Worm (Caenorhabditis elegans): ENCODE results near the gene F01D5.6.

F01D5.6 gene

DNA sequence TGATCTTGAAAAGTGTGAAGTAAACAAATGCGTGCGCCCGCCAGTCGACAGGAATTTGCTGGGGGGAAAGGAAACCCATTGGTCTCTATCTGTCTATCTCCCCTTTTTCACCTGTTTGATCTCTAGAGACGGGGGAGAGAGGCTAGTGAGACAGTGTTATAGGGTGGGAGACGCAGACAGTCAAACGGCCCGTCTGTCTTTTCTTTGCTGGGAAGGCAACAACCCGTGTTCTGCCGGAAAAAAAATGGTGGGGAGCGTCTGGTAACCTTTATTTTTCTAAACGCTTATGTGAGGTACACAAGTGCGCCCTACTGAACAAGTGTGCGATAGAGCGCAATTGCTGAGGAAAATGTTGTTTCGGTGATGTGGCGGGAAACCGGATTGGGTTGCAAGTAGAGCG, 44.2 kb downstream of the F01D5.6 start (continued):
- TF ChIP-seq daf-16 (GFP tag; optimal IDR thresholded peaks at IDR 0.05): peak in 1 of 2 experiments; percentile 61
- TF ChIP-seq daf-16 (tag; optimal IDR thresholded peaks at IDR 0.05): peak; percentile 79
- TF ChIP-seq Y5F2A.4 (GFP tag; optimal IDR thresholded peaks at IDR 0.05): no peak
- TF ChIP-seq fos-1 (tag; optimal IDR thresholded peaks at IDR 0.05): no peak
- peak in 1 of 2 experiments; percentile 44 for TF ChIP-seq unc-62 (GFP tag; optimal IDR thresholded peaks at IDR 0.05 in 1 of 2)
- TF ChIP-seq unc-62 (tag; optimal IDR thresholded peaks at IDR 0.05): no peak
- TF ChIP-seq Y105C5A.15 (GFP tag; IDR thresholded peaks at IDR 0.05): no peak
- TF ChIP-seq hlh-30 (tag; optimal IDR thresholded peaks at IDR 0.05; ENCODE audit: insufficient read depth): peak; percentile 86
- no peak for TF ChIP-seq zfp-2 (tag; optimal IDR thresholded peaks at IDR 0.05)
- TF ChIP-seq ZK337.2 (GFP tag; IDR thresholded peaks at IDR 0.05): no peak
- no peak for TF ChIP-seq ceh-32 (tag; optimal IDR thresholded peaks at IDR 0.05; ENCODE audit: poor library complexity)
- TF ChIP-seq zip-11 (GFP tag; IDR thresholded peaks at IDR 0.05): no peak
- TF ChIP-seq lin-39 (tag; optimal IDR thresholded peaks at IDR 0.05): no peak
- peak; percentile 44; the same call in 1 of the 2 replicates for TF ChIP-seq pha-4 (GFP tag; IDR thresholded peaks at IDR 0.05)
- peak; percentile 75 for TF ChIP-seq pha-4 (tag; optimal IDR thresholded peaks at IDR 0.05)
- TF ChIP-seq gei-8 (GFP tag; optimal IDR thresholded peaks at IDR 0.05): peak; percentile 39
- 0 out of 2 replicates have a peak, but pooled peaks have one; percentile 40 for TF ChIP-seq ceh-20 (GFP tag; IDR thresholded peaks at IDR 0.05)
- no peak for TF ChIP-seq T20F7.1 (GFP tag; optimal IDR thresholded peaks at IDR 0.05)
- peak; percentile 96 for TF ChIP-seq hlh-11 (tag; optimal IDR thresholded peaks at IDR 0.05)
- TF ChIP-seq ceh-62 (tag; optimal IDR thresholded peaks at IDR 0.05): no peak
- TF ChIP-seq daf-8 (GFP tag; IDR thresholded peaks at IDR 0.05): no peak
- no peak for TF ChIP-seq F10B5.3 (tag; optimal IDR thresholded peaks at IDR 0.05)
- TF ChIP-seq sdz-12 (GFP tag; optimal IDR thresholded peaks at IDR 0.05): no peak
- no peak for TF ChIP-seq F49E8.2 (tag; optimal IDR thresholded peaks at IDR 0.05; ENCODE audit: borderline replicate concordance)
- peak; percentile 51 for TF ChIP-seq nhr-11 (tag; optimal IDR thresholded peaks at IDR 0.05)
- no peak for TF ChIP-seq jun-1 (tag; optimal IDR thresholded peaks at IDR 0.05)
- no peak for TF ChIP-seq unc-130 (GFP tag; optimal IDR thresholded peaks at IDR 0.05)
- TF ChIP-seq mxl-3 (GFP tag; optimal IDR thresholded peaks at IDR 0.05): peak; percentile 83
- no peak for TF ChIP-seq ztf-11 (tag; optimal IDR thresholded peaks at IDR 0.05)
- peak; percentile 22 for TF ChIP-seq rbr-2 (tag; optimal IDR thresholded peaks at IDR 0.05)
- TF ChIP-seq nhr-76 (tag; optimal IDR thresholded peaks at IDR 0.05): no peak
- no peak for TF ChIP-seq lim-7 (GFP tag; IDR thresholded peaks at IDR 0.05)
- no peak for TF ChIP-seq set-16 (GFP tag; IDR thresholded peaks at IDR 0.05)
- TF ChIP-seq unc-39 (tag; optimal IDR thresholded peaks at IDR 0.05): no peak
- TF ChIP-seq nhr-77 (tag; optimal IDR thresholded peaks at IDR 0.05): peak; percentile 85
- TF ChIP-seq dmd-6 (GFP tag; IDR thresholded peaks at IDR 0.05): peak; percentile 91
- no peak for TF ChIP-seq mxl-2 (GFP tag; conservative IDR thresholded peaks at IDR 0.05)
- no peak for TF ChIP-seq snpc-4 (tag; optimal IDR thresholded peaks at IDR 0.05)
- TF ChIP-seq nhr-237 (tag; optimal IDR thresholded peaks at IDR 0.05): no peak
- TF ChIP-seq ama-1 (optimal IDR thresholded peaks at IDR 0.05): no peak
- TF ChIP-seq aly-2 (tag; optimal IDR thresholded peaks at IDR 0.05): no peak
- no peak for TF ChIP-seq lir-3 (tag; optimal IDR thresholded peaks at IDR 0.05)
- no peak for TF ChIP-seq ZK546.5 (tag; optimal IDR thresholded peaks at IDR 0.05)
- TF ChIP-seq nhr-25 (tag; optimal IDR thresholded peaks at IDR 0.05; ENCODE audit: borderline replicate concordance, insufficient read depth): peak; percentile 44
- peak; percentile 80 for TF ChIP-seq hmg-1.1 (GFP tag; IDR thresholded peaks at IDR 0.05)
- 0 out of 4 replicates have a peak, but pooled peaks of 1 of the 2 experiments have one; percentile 14 for TF ChIP-seq madf-5 (GFP tag; IDR thresholded peaks at IDR 0.05)
- no peak for TF ChIP-seq zfp-3 (GFP tag; conservative IDR thresholded peaks at IDR 0.05)
- TF ChIP-seq F44E2.7 (GFP tag; IDR thresholded peaks at IDR 0.05): no peak
- no peak for TF ChIP-seq D1046.2 (GFP tag; IDR thresholded peaks at IDR 0.05)
- TF ChIP-seq dmd-9 (GFP tag; IDR thresholded peaks at IDR 0.05): no peak
- TF ChIP-seq cey-2 (tag; optimal IDR thresholded peaks at IDR 0.05; ENCODE audit: borderline replicate concordance, insufficient read depth): no peak
- TF ChIP-seq snpc-1.2 (GFP tag; IDR thresholded peaks at IDR 0.05): no peak

Data from whole organism, L4 larva.